Worm (Caenorhabditis elegans): ENCODE data around the gene F44A2.7.

DNA sequence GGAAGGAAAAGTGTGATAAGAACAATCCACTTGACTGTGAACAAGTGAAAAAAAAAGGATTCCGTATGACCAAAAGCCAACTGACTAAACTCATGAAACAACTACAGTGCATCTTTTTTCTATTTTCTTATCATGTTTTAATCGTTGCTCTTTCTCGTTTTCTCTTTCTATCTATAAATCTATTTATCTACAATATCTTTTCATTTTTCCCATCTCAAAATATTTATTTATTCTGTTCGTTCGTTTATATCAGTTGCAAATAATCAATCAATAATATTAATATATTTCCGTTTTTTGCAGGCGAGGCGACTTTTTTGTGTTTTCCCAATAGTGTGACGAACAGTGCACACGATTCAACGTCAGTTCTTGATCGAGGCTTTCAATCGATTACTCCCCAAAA, 24.0 kb upstream of the F44A2.7 start, which contains the start of gene F44A2.5:
- TF ChIP-seq sptf-1 (tag; optimal IDR thresholded peaks at IDR 0.05) (no peak), unc-62 (GFP tag; optimal IDR thresholded peaks at IDR 0.05) (no peak), lin-13 (tag; optimal IDR thresholded peaks at IDR 0.05) (no peak), ceh-39 (tag; optimal IDR thresholded peaks at IDR 0.05) (no peak), M03D4.4 (tag; optimal IDR thresholded peaks at IDR 0.05) (no peak), blmp-1 (tag; optimal IDR thresholded peaks at IDR 0.05) (no peak), elt-3 (tag; optimal IDR thresholded peaks at IDR 0.05) (no peak)

Measured in whole organism, mixed stage, embryonic.